Fruit fly (Drosophila melanogaster) whole organism, embryonic: ENCODE results near the gene tank.

Experiments
- ATbp ChIP-seq: fragments of 200-800 bp; sonication (Bioruptor generic); optimal IDR thresholded peaks from 2 replicates; lab custom pipeline; 2017; ENCODE audit warnings: missing biosample characterization, mild to moderate bottlenecking, missing genetic modification characterization, missing genetic modification reagents
- B-H2 ChIP-seq: fragments of 200-800 bp; sonication (Bioruptor generic); optimal IDR thresholded peaks from 2 replicates; lab custom pipeline; 2018; ENCODE audit warnings: missing biosample characterization, mild to moderate bottlenecking, missing genetic modification characterization
- CG10431 ChIP-seq: fragments of 200-800 bp; sonication (Bioruptor generic); optimal IDR thresholded peaks from 3 replicates; lab custom pipeline; 2018; ENCODE audit warnings: missing biosample characterization, mild to moderate bottlenecking, missing genetic modification characterization
- CG10462 ChIP-seq: fragments of 200-800 bp; sonication (Bioruptor generic); optimal IDR thresholded peaks from 2 replicates; lab custom pipeline; 2016; ENCODE audit warnings: missing biosample characterization, missing genetic modification characterization
- CG11247 ChIP-seq: fragments of 200-800 bp; sonication (Bioruptor generic); IDR thresholded peaks from 2 replicates; pipeline ENCODE4 v1.3.6; 2022; ENCODE audit warnings: missing biosample characterization, missing genetic modification characterization
- CG12071 ChIP-seq: fragments of 200-800 bp; sonication (Bioruptor generic); optimal IDR thresholded peaks from 3 replicates; lab custom pipeline; 2018; ENCODE audit warnings: missing biosample characterization, mild to moderate bottlenecking, missing genetic modification characterization
- CG12219 ChIP-seq: fragments of 200-800 bp; sonication (Bioruptor generic); optimal IDR thresholded peaks from 3 replicates; lab custom pipeline; 2018; ENCODE audit warnings: missing biosample characterization, mild to moderate bottlenecking, missing genetic modification characterization
- CG14965 ChIP-seq: fragments of 200-800 bp; sonication (Bioruptor generic); optimal IDR thresholded peaks from 2 replicates; lab custom pipeline; 2016; ENCODE audit warnings: missing biosample characterization, missing genetic modification characterization, borderline replicate concordance
- CG15073 ChIP-seq: fragments of 200-800 bp; sonication (Bioruptor generic); optimal IDR thresholded peaks from 2 replicates; lab custom pipeline; 2016; ENCODE audit warnings: missing biosample characterization, missing genetic modification characterization
- CG15514 ChIP-seq: fragments of 200-800 bp; sonication (Bioruptor generic); optimal IDR thresholded peaks from 3 replicates; lab custom pipeline; 2017; ENCODE audit warnings: missing biosample characterization, missing genetic modification characterization, mild to moderate bottlenecking, moderate library complexity, missing genetic modification reagents
- CG1603 ChIP-seq: fragments of 200-800 bp; sonication (Bioruptor generic); optimal IDR thresholded peaks from 2 replicates; lab custom pipeline; 2019; ENCODE audit warnings: missing biosample characterization, mild to moderate bottlenecking, missing genetic modification characterization, moderate library complexity
- CG17186 ChIP-seq: fragments of 200-800 bp; sonication (Bioruptor generic); optimal IDR thresholded peaks from 3 replicates; lab custom pipeline; 2017; ENCODE audit warnings: missing biosample characterization, missing genetic modification reagents, missing genetic modification characterization
- CG17359 ChIP-seq: fragments of 200-800 bp; sonication (Bioruptor generic); optimal IDR thresholded peaks from 3 replicates; lab custom pipeline; 2018; ENCODE audit warnings: missing biosample characterization, mild to moderate bottlenecking, missing genetic modification characterization, moderate library complexity
- CG18262 ChIP-seq: fragments of 200-800 bp; optimal IDR thresholded peaks from 3 replicates; lab custom pipeline; 2019; ENCODE audit warnings: missing biosample characterization, mild to moderate bottlenecking, missing genetic modification characterization, moderate library complexity
- CG18619 ChIP-seq: fragments of 200-800 bp; sonication (Bioruptor generic); optimal IDR thresholded peaks from 3 replicates; lab custom pipeline; 2017; ENCODE audit warnings: missing biosample characterization, mild to moderate bottlenecking, missing genetic modification characterization
- CG2116 ChIP-seq: fragments of 200-800 bp; sonication (Bioruptor generic); optimal IDR thresholded peaks from 3 replicates; lab custom pipeline; 2018; ENCODE audit warnings: missing biosample characterization, mild to moderate bottlenecking, missing genetic modification characterization
- CG33557 ChIP-seq: fragments of 200-800 bp; sonication (Bioruptor generic); optimal IDR thresholded peaks from 2 replicates; lab custom pipeline; 2019; ENCODE audit warnings: missing biosample characterization, mild to moderate bottlenecking, missing genetic modification characterization, moderate library complexity
- CG3838 ChIP-seq: fragments of 200-800 bp; sonication (Bioruptor generic); optimal IDR thresholded peaks from 3 replicates; lab custom pipeline; 2016; ENCODE audit warnings: missing biosample characterization, missing genetic modification characterization
- CG4328 ChIP-seq: fragments of 200-800 bp; sonication (Bioruptor generic); optimal IDR thresholded peaks from 3 replicates; lab custom pipeline; 2017; ENCODE audit warnings: missing biosample characterization, missing genetic modification reagents, missing genetic modification characterization
- CG4730 ChIP-seq: fragments of 200-800 bp; sonication (Bioruptor generic); IDR thresholded peaks from 2 replicates; pipeline ENCODE4 v1.3.6; 2022; ENCODE audit warnings: missing biosample characterization, missing genetic modification characterization
- CG8089 ChIP-seq: fragments of 200-800 bp; sonication (Bioruptor generic); optimal IDR thresholded peaks from 3 replicates; lab custom pipeline; 2016; ENCODE audit warnings: missing biosample characterization, missing genetic modification characterization
- CkIIα-i1 ChIP-seq: fragments of 200-800 bp; sonication (Bioruptor generic); IDR thresholded peaks from 2 replicates; pipeline ENCODE4 v1.3.6; 2022; ENCODE audit warnings: missing biosample characterization, missing genetic modification characterization
- Dll ChIP-seq: fragments of 200-800 bp; sonication (Bioruptor generic); IDR thresholded peaks from 4 replicates; pipeline ENCODE4 v1.3.6; 2022; ENCODE audit warnings: missing biosample characterization, missing genetic modification characterization; ENCODE audit not compliant: partially characterized antibody
- Ets65A ChIP-seq: fragments of 200-800 bp; sonication (Bioruptor generic); peaks from one replicate; lab custom pipeline; 2016; ENCODE audit warnings: missing biosample characterization, missing genetic modification characterization
- Fer2 ChIP-seq: fragments of 200-800 bp; sonication (Bioruptor generic); optimal IDR thresholded peaks from 2 replicates; lab custom pipeline; 2018; ENCODE audit warnings: missing biosample characterization, mild to moderate bottlenecking, missing genetic modification characterization, moderate library complexity
- HLHmδ ChIP-seq: fragments of 200-800 bp; sonication (Bioruptor generic); optimal IDR thresholded peaks from 2 replicates; lab custom pipeline; 2018; ENCODE audit warnings: missing biosample characterization, mild to moderate bottlenecking, missing genetic modification characterization, moderate library complexity
- Opbp ChIP-seq: fragments of 200-800 bp; sonication (Bioruptor generic); IDR thresholded peaks from 3 replicates; pipeline ENCODE4 v1.3.6; 2022; ENCODE audit warnings: missing biosample characterization, missing genetic modification characterization; ENCODE audit not compliant: partially characterized antibody
- Pdp1 ChIP-seq, 2 experiments: fragments of 200-800 bp; sonication (Bioruptor generic); optimal IDR thresholded peaks; 3 replicates each; lab custom pipeline; 2016; ENCODE audit warnings: missing biosample characterization in 2 of 2, missing genetic modification characterization in 2 of 2, mild to moderate bottlenecking in 1 of 2, moderate library complexity in 1 of 2
- Trl ChIP-seq, 3 experiments: fragments of >200 bp in 2 of 3; fragments of 200-800 bp in 1 of 3; sonication (Bioruptor generic) in 1 of 3; optimal IDR thresholded peaks; 2 replicates in 1 of 3; 3 replicates in 2 of 3; lab custom pipeline; 2016 to 2017; ENCODE audit warnings: missing biosample characterization in 1 of 3, missing genetic modification characterization in 1 of 3
- Usf ChIP-seq: fragments of 200-800 bp; sonication (Bioruptor generic); optimal IDR thresholded peaks from 2 replicates; lab custom pipeline; 2017; ENCODE audit warnings: missing genotype, missing biosample characterization, missing genetic modification characterization
- caup ChIP-seq: fragments of 200-800 bp; sonication (Bioruptor generic); optimal IDR thresholded peaks from 3 replicates; lab custom pipeline; 2017; ENCODE audit warnings: missing biosample characterization, mild to moderate bottlenecking, missing genetic modification characterization, moderate library complexity; ENCODE audit not compliant: severe bottlenecking
- chm ChIP-seq: fragments of 200-800 bp; sonication (Bioruptor generic); IDR thresholded peaks from 2 replicates; pipeline ENCODE4 v1.3.6; 2022; ENCODE audit warnings: missing biosample characterization, missing genetic modification characterization
- crc ChIP-seq: fragments of 200-800 bp; sonication (Bioruptor generic); optimal IDR thresholded peaks from 2 replicates; lab custom pipeline; 2016; ENCODE audit warnings: missing biosample characterization, missing genetic modification characterization
- da ChIP-seq: fragments of 200-800 bp; sonication (Bioruptor generic); optimal IDR thresholded peaks from 2 replicates; lab custom pipeline; 2016; ENCODE audit warnings: missing biosample characterization, missing genetic modification characterization
- gt ChIP-seq: fragments of 200-800 bp; sonication (Bioruptor generic); IDR thresholded peaks from 2 replicates; pipeline ENCODE4 v1.3.6; 2022; ENCODE audit warnings: missing biosample characterization, missing genetic modification characterization
- kah ChIP-seq: fragments of 200-800 bp; sonication (Bioruptor generic); optimal IDR thresholded peaks from 2 replicates; lab custom pipeline; 2018; ENCODE audit warnings: missing biosample characterization, mild to moderate bottlenecking, missing genetic modification characterization
- oc ChIP-seq: fragments of 200-800 bp; sonication (Bioruptor generic); optimal IDR thresholded peaks from 2 replicates; lab custom pipeline; 2018; ENCODE audit warnings: missing biosample characterization, mild to moderate bottlenecking, missing genetic modification characterization, moderate library complexity
- pan ChIP-seq, 4 experiments: fragments of >200 bp in 3 of 4; fragments of 200-800 bp in 1 of 4; sonication (Bioruptor generic) in 1 of 4; optimal IDR thresholded peaks in 3 of 4; IDR thresholded peaks in 1 of 4; 2 replicates each; pipeline versions ENCODE4 v1.3.6 to Lab custom; 2017 to 2022; ENCODE audit warnings: missing biosample characterization in 2 of 4, missing genetic modification characterization in 2 of 4, mixed read lengths in 1 of 4
- pho ChIP-seq: fragments of 200-800 bp; sonication (Bioruptor generic); optimal IDR thresholded peaks from 2 replicates; lab custom pipeline; 2016; ENCODE audit warnings: missing biosample characterization, missing genetic modification characterization
- sd ChIP-seq: fragments of 200-800 bp; sonication (Bioruptor generic); optimal IDR thresholded peaks from 3 replicates; lab custom pipeline; 2018; ENCODE audit warnings: missing biosample characterization, mild to moderate bottlenecking, missing genetic modification characterization, moderate library complexity
- sna ChIP-seq: fragments of 200-800 bp; sonication (Bioruptor generic); IDR thresholded peaks from 2 replicates; pipeline ENCODE4 v1.3.6; 2022; ENCODE audit warnings: missing biosample characterization, missing genetic modification characterization; ENCODE audit not compliant: partially characterized antibody
- tgo ChIP-seq: fragments of 200-800 bp; sonication (Bioruptor generic); IDR thresholded peaks from 3 replicates; pipeline ENCODE4 v1.3.6; 2022; ENCODE audit warnings: missing biosample characterization, missing genetic modification characterization
- tio ChIP-seq: fragments of 200-800 bp; sonication (Bioruptor generic); optimal IDR thresholded peaks from 2 replicates; lab custom pipeline; 2017; ENCODE audit warnings: missing biosample characterization, missing genetic modification characterization, inconsistent platforms
- toy ChIP-seq: fragments of 200-800 bp; sonication (Bioruptor generic); IDR thresholded peaks from 2 replicates; pipeline ENCODE4 v1.3.6; 2022; ENCODE audit warnings: missing biosample characterization, missing genetic modification characterization
- ttk ChIP-seq: fragments of 200-800 bp; sonication (Bioruptor generic); IDR thresholded peaks from 2 replicates; pipeline ENCODE4 v2.1.2; 2022; ENCODE audit warnings: missing biosample characterization, missing genetic modification characterization
- zen ChIP-seq: fragments of 200-800 bp; sonication (Bioruptor generic); optimal IDR thresholded peaks from 3 replicates; lab custom pipeline; 2018; ENCODE audit warnings: missing biosample characterization, mild to moderate bottlenecking, missing genetic modification characterization, moderate library complexity
- zfh1 ChIP-seq: fragments of 200-800 bp; sonication (Bioruptor generic); IDR thresholded peaks from 3 replicates; pipeline ENCODE4 v1.3.6; 2022; ENCODE audit warnings: missing biosample characterization, missing genetic modification characterization

tank gene

dm6 chr2L:4837772-4838397 lies at the start of gene tank, which contains the start of gene CG12194 (continued):
- TF ChIP-seq kah (GFP tag; lab: Kevin White, UChicago) (peak; percentile 84), CG4328 (GFP tag; lab: Kevin White, UChicago) (peak; percentile 85), ttk (GFP tag; lab: Robert Waterston, UW) (peak; percentile 100), pan (optimal IDR thresholded peaks at IDR 0.05; lab: Kevin White, UChicago) (no peak), pan (GFP tag; optimal IDR thresholded peaks at IDR 0.05 in 1 of 2, IDR thresholded peaks at IDR 0.05 in 1 of 2) (peak in 1 of 2 experiments; percentile 100), gt (GFP tag; lab: Robert Waterston, UW) (peak; percentile 97), CG4730 (GFP tag; lab: Robert Waterston, UW) (peak; percentile 99), CG3838 (GFP tag; lab: Kevin White, UChicago) (peak; percentile 97), CG18619 (peak; percentile 99), CG12219 (GFP tag; lab: Kevin White, UChicago) (peak; percentile 99), Trl (optimal IDR thresholded peaks at IDR 0.05; lab: Kevin White, UChicago) (no peak), Trl (GFP tag; optimal IDR thresholded peaks at IDR 0.05; lab: Kevin White, UChicago) (peak; percentile 99), Fer2 (tag; lab: Kevin White, UChicago) (peak; percentile 78), Usf (peak; percentile 96), CG33557 (GFP tag; lab: Kevin White, UChicago) (peak; percentile 82), sd (peak; percentile 92), CG15073 (GFP tag; lab: Kevin White, UChicago) (peak; percentile 90), Pdp1 (GFP tag; optimal IDR thresholded peaks at IDR 0.05; lab: Kevin White, UChicago) (peak; percentile 98 to 99), caup (peak; percentile 99), Ets65A (peak; percentile 100), pho (GFP tag; lab: Kevin White, UChicago) (peak; percentile 99), HLHmδ (GFP tag; lab: Kevin White, UChicago) (no peak), CG10462 (GFP tag; lab: Kevin White, UChicago) (peak; percentile 98), ATbp (GFP tag; lab: Kevin White, UChicago) (peak; percentile 99), CG2116 (GFP tag; lab: Kevin White, UChicago) (peak; percentile 90), zfh1 (GFP tag; lab: Robert Waterston, UW) (peak; percentile 100), CkIIα-i1 (GFP tag; lab: Robert Waterston, UW) (peak; percentile 97), CG8089 (GFP tag; lab: Kevin White, UChicago) (peak; percentile 99), CG11247 (peak; percentile 99), CG17359 (tag; lab: Kevin White, UChicago) (peak; percentile 99), B-H2 (GFP tag; lab: Kevin White, UChicago) (peak; percentile 77), Dll (GFP tag; lab: Robert Waterston, UW) (peak; percentile 87), CG15514 (GFP tag; lab: Kevin White, UChicago) (peak; percentile 95), CG10431 (GFP tag; lab: Kevin White, UChicago) (peak; percentile 79), chm (peak; percentile 99), tio (peak; percentile 99), CG14965 (peak; percentile 92), toy (GFP tag; lab: Robert Waterston, UW) (peak; percentile 97), sna (GFP tag; lab: Robert Waterston, UW) (peak; percentile 79), CG18262 (peak; percentile 98), da (GFP tag; lab: Kevin White, UChicago) (peak; percentile 98), crc (GFP tag; lab: Kevin White, UChicago) (peak; percentile 99), oc (tag; lab: Kevin White, UChicago) (peak; percentile 99), tgo (peak; percentile 99), Opbp (GFP tag; lab: Robert Waterston, UW) (peak; percentile 61; the same call in 1 of the 3 replicates), CG17186 (GFP tag; lab: Kevin White, UChicago) (peak; percentile 96), CG1603 (tag; lab: Kevin White, UChicago) (peak; percentile 99), zen (tag; lab: Kevin White, UChicago) (peak; percentile 98), CG12071 (GFP tag; lab: Kevin White, UChicago) (peak; percentile 99)
